Worm (Caenorhabditis elegans) whole organism, late embryonic: ENCODE measurements around the gene str-109.

Experiments
- dmd-4 ChIP-seq: sonication (generic microtip); optimal IDR thresholded peaks from 2 replicates; lab custom pipeline; 2016; ENCODE audit warnings: borderline replicate concordance, missing genetic modification characterization, missing compliant biosample characterization
- pax-1 ChIP-seq: fragments of 150-350 bp; optimal IDR thresholded peaks from 2 replicates; lab custom pipeline; 2014; ENCODE audit warnings: missing biosample characterization, missing genetic modification characterization
- pros-1 ChIP-seq: fragments of 150-350 bp; optimal IDR thresholded peaks from 2 replicates; lab custom pipeline; 2014; ENCODE audit warnings: missing biosample characterization, missing genetic modification reagents, missing genetic modification characterization

- TF ChIP-seq pax-1 (tag; lab: Kevin White, UChicago) = no peak
- no peak for TF ChIP-seq dmd-4 (tag; lab: Kevin White, UChicago)
- no peak for TF ChIP-seq pros-1 (tag; lab: Kevin White, UChicago)
Observed at ce11 chrV:16165936-16166335, 3.9 kb upstream of the str-109 start, which contains the start of gene str-108.
